Fruit fly (Drosophila melanogaster) whole organism, embryonic: ENCODE measurements around the gene Snx3.

Source experiments
- BtbVII ChIP-seq: fragments of 200-800 bp; sonication (Bioruptor generic); optimal IDR thresholded peaks from 3 replicates; lab custom pipeline; 2017; ENCODE audit warnings: missing biosample characterization, mild to moderate bottlenecking, missing genetic modification characterization
- CG10147 ChIP-seq: fragments of 200-800 bp; sonication (Bioruptor generic); optimal IDR thresholded peaks from 2 replicates; lab custom pipeline; 2019; ENCODE audit warnings: missing biosample characterization, mild to moderate bottlenecking, missing genetic modification characterization, moderate library complexity
- CG10654 ChIP-seq: fragments of 200-800 bp; sonication (Bioruptor generic); optimal IDR thresholded peaks from 2 replicates; lab custom pipeline; 2016; ENCODE audit warnings: missing biosample characterization, missing genetic modification characterization
- CG10959 ChIP-seq: fragments of 200-800 bp; sonication (Bioruptor generic); IDR thresholded peaks from 2 replicates; pipeline ENCODE4 v1.3.6; 2022; ENCODE audit warnings: missing biosample characterization, missing genetic modification characterization
- CG10979 ChIP-seq: fragments of 200-800 bp; sonication (Bioruptor generic); optimal IDR thresholded peaks from 2 replicates; lab custom pipeline; 2018; ENCODE audit warnings: missing biosample characterization, mild to moderate bottlenecking, missing genetic modification characterization, moderate library complexity
- CG11085 ChIP-seq: fragments of 200-800 bp; sonication (Bioruptor generic); IDR thresholded peaks from 2 replicates; pipeline ENCODE4 v1.3.6; 2022; ENCODE audit warnings: missing biosample characterization, missing genetic modification characterization
- CG12391 ChIP-seq: fragments of 200-800 bp; sonication (Bioruptor generic); optimal IDR thresholded peaks from 3 replicates; lab custom pipeline; 2018; ENCODE audit warnings: missing biosample characterization, mild to moderate bottlenecking, missing genetic modification characterization, moderate library complexity
- CG12659 ChIP-seq: fragments of 200-800 bp; sonication (Bioruptor generic); optimal IDR thresholded peaks from 3 replicates; lab custom pipeline; 2017; ENCODE audit warnings: mild to moderate bottlenecking, missing biosample characterization, missing genetic modification reagents, missing genetic modification characterization
- CG12744 ChIP-seq: fragments of 200-800 bp; sonication (Bioruptor generic); optimal IDR thresholded peaks from 2 replicates; lab custom pipeline; 2016; ENCODE audit warnings: missing biosample characterization, missing genetic modification characterization
- CG12769 ChIP-seq: fragments of 200-800 bp; sonication (Bioruptor generic); optimal IDR thresholded peaks from 2 replicates; lab custom pipeline; 2019; ENCODE audit warnings: missing biosample characterization, mild to moderate bottlenecking, missing genetic modification characterization, moderate library complexity
- CG13287 ChIP-seq: fragments of 200-800 bp; sonication (Bioruptor generic); IDR thresholded peaks from 2 replicates; pipeline ENCODE4 v1.3.6; 2022; ENCODE audit warnings: missing biosample characterization, missing genetic modification characterization; ENCODE audit not compliant: partially characterized antibody
- CG13775 ChIP-seq: fragments of 200-800 bp; sonication (Bioruptor generic); optimal IDR thresholded peaks from 3 replicates; lab custom pipeline; 2017; ENCODE audit warnings: missing biosample characterization, mild to moderate bottlenecking, missing genetic modification characterization
- CG14014 ChIP-seq: fragments of 200-800 bp; sonication (Bioruptor generic); IDR thresholded peaks from 2 replicates; pipeline ENCODE4 v1.3.6; 2022; ENCODE audit warnings: missing biosample characterization, missing genetic modification characterization
- CG16779 ChIP-seq: fragments of 200-800 bp; sonication (Bioruptor generic); IDR thresholded peaks from 2 replicates; pipeline ENCODE4 v1.3.6; 2022; ENCODE audit warnings: missing biosample characterization, missing genetic modification characterization
- CG16813 ChIP-seq: fragments of 200-800 bp; sonication (Bioruptor generic); IDR thresholded peaks from 3 replicates; pipeline ENCODE4 v1.3.6; 2022; ENCODE audit warnings: missing biosample characterization, missing genetic modification characterization; ENCODE audit not compliant: partially characterized antibody
- CG1792 ChIP-seq: fragments of 200-800 bp; sonication (Bioruptor generic); optimal IDR thresholded peaks from 2 replicates; lab custom pipeline; 2016; ENCODE audit warnings: missing biosample characterization, missing genetic modification characterization
- CG18476 ChIP-seq: fragments of 200-800 bp; sonication (Bioruptor generic); optimal IDR thresholded peaks from 2 replicates; lab custom pipeline; 2016; ENCODE audit warnings: missing biosample characterization, mild to moderate bottlenecking, missing genetic modification characterization
- CG2129 ChIP-seq: fragments of 200-800 bp; sonication (Bioruptor generic); IDR thresholded peaks from 2 replicates; pipeline ENCODE4 v1.3.6; 2022; ENCODE audit warnings: missing biosample characterization, missing genetic modification characterization; ENCODE audit not compliant: partially characterized antibody
- CG30403 ChIP-seq: fragments of 200-800 bp; sonication (Bioruptor generic); optimal IDR thresholded peaks from 3 replicates; lab custom pipeline; 2016; ENCODE audit warnings: missing biosample characterization, missing genetic modification characterization
- CG3281 ChIP-seq: fragments of 200-800 bp; sonication (Bioruptor generic); optimal IDR thresholded peaks from 3 replicates; lab custom pipeline; 2017; ENCODE audit warnings: missing biosample characterization, mild to moderate bottlenecking, missing genetic modification characterization
- CG33557 ChIP-seq: fragments of 200-800 bp; sonication (Bioruptor generic); optimal IDR thresholded peaks from 2 replicates; lab custom pipeline; 2019; ENCODE audit warnings: missing biosample characterization, mild to moderate bottlenecking, missing genetic modification characterization, moderate library complexity
- CG34224 ChIP-seq: fragments of 200-800 bp; sonication (Bioruptor generic); IDR thresholded peaks from 3 replicates; pipeline ENCODE4 v1.3.6; 2022; ENCODE audit warnings: missing biosample characterization, missing genetic modification characterization; ENCODE audit not compliant: partially characterized antibody
- CG4730 ChIP-seq: fragments of 200-800 bp; sonication (Bioruptor generic); IDR thresholded peaks from 2 replicates; pipeline ENCODE4 v1.3.6; 2022; ENCODE audit warnings: missing biosample characterization, missing genetic modification characterization
- CG6175 ChIP-seq: fragments of 200-800 bp; sonication (Bioruptor generic); IDR thresholded peaks from 3 replicates; pipeline ENCODE4 v1.3.6; 2022; ENCODE audit warnings: missing biosample characterization, missing genetic modification characterization
- CG6689 ChIP-seq: fragments of 200-800 bp; sonication (Bioruptor generic); IDR thresholded peaks from 2 replicates; pipeline ENCODE4 v1.3.6; 2022; ENCODE audit warnings: missing biosample characterization, missing genetic modification characterization
- CG8478 ChIP-seq: fragments of >200 bp; optimal IDR thresholded peaks from 2 replicates; lab custom pipeline; 2018
- CG9932 ChIP-seq: fragments of 200-800 bp; sonication (Bioruptor generic); IDR thresholded peaks from 2 replicates; pipeline ENCODE4 v1.3.6; 2022; ENCODE audit warnings: missing biosample characterization, missing genetic modification characterization
- CTCF ChIP-seq: fragments of 200-800 bp; sonication (Bioruptor generic); optimal IDR thresholded peaks from 2 replicates; lab custom pipeline; 2017; ENCODE audit warnings: missing biosample characterization, mild to moderate bottlenecking, missing genetic modification characterization, moderate library complexity
- Dbx ChIP-seq: fragments of 200-800 bp; sonication (Bioruptor generic); IDR thresholded peaks from 3 replicates; pipeline ENCODE4 v1.3.6; 2022; ENCODE audit warnings: missing biosample characterization, missing genetic modification characterization
- E2f2 ChIP-seq: fragments of 200-800 bp; sonication (Bioruptor generic); IDR thresholded peaks from 2 replicates; pipeline ENCODE4 v1.3.6; 2022; ENCODE audit warnings: missing biosample characterization, missing genetic modification characterization
- Fer3 ChIP-seq: fragments of 200-800 bp; sonication (Bioruptor generic); optimal IDR thresholded peaks from 2 replicates; lab custom pipeline; 2018; ENCODE audit warnings: missing biosample characterization, mild to moderate bottlenecking, missing genetic modification characterization, moderate library complexity
- HLH3B ChIP-seq: fragments of 200-800 bp; sonication (Bioruptor generic); IDR thresholded peaks from 2 replicates; pipeline ENCODE4 v1.3.6; 2022; ENCODE audit warnings: missing biosample characterization, missing genetic modification characterization
- HLH4C ChIP-seq: fragments of 200-800 bp; sonication (Bioruptor generic); IDR thresholded peaks from 3 replicates; pipeline ENCODE4 v1.3.6; 2022; ENCODE audit warnings: missing biosample characterization, missing genetic modification characterization; ENCODE audit not compliant: partially characterized antibody
- Hr3 ChIP-seq: fragments of 200-800 bp; sonication (Bioruptor generic); optimal IDR thresholded peaks from 3 replicates; lab custom pipeline; 2016; ENCODE audit warnings: missing biosample characterization, missing genetic modification characterization
- MBD-R2 ChIP-seq: fragments of 200-800 bp; sonication (Bioruptor generic); IDR thresholded peaks from 2 replicates; pipeline ENCODE4 v1.3.6; 2022; ENCODE audit warnings: missing biosample characterization, missing genetic modification characterization
- Sox100B ChIP-seq: fragments of 200-800 bp; sonication (Bioruptor generic); optimal IDR thresholded peaks from 3 replicates; lab custom pipeline; 2018; ENCODE audit warnings: missing biosample characterization, mild to moderate bottlenecking, missing genetic modification characterization
- cato ChIP-seq: fragments of 200-800 bp; sonication (Bioruptor generic); optimal IDR thresholded peaks from 2 replicates; lab custom pipeline; 2016; ENCODE audit warnings: missing biosample characterization, missing genetic modification characterization, borderline replicate concordance
- dm ChIP-seq: fragments of 200-800 bp; sonication (Bioruptor generic); optimal IDR thresholded peaks from 3 replicates; lab custom pipeline; 2016; ENCODE audit warnings: missing biosample characterization, missing genetic modification characterization
- hbn ChIP-seq: fragments of 200-800 bp; sonication (Bioruptor generic); IDR thresholded peaks from 2 replicates; pipeline ENCODE4 v1.3.6; 2022; ENCODE audit warnings: missing biosample characterization, missing genetic modification characterization; ENCODE audit not compliant: partially characterized antibody
- insv ChIP-seq, 2 experiments: fragments of 200-800 bp; sonication (Bioruptor generic); optimal IDR thresholded peaks; 3 replicates each; lab custom pipeline; 2016 to 2018; ENCODE audit warnings: missing biosample characterization in 2 of 2, missing genetic modification characterization in 2 of 2
- lilli ChIP-seq: fragments of 200-800 bp; sonication (Bioruptor generic); optimal IDR thresholded peaks from 3 replicates; lab custom pipeline; 2016; ENCODE audit warnings: missing biosample characterization, missing genetic modification characterization
- lov ChIP-seq, 2 experiments: fragments of 200-800 bp in 1 of 2; fragments of >200 bp in 1 of 2; sonication (Bioruptor generic) in 1 of 2; IDR thresholded peaks in 1 of 2; optimal IDR thresholded peaks in 1 of 2; 2 replicates in 1 of 2; 3 replicates in 1 of 2; pipeline versions ENCODE4 v1.3.6 to Lab custom; 2017 to 2022; ENCODE audit warnings: missing biosample characterization in 1 of 2, missing genetic modification characterization in 1 of 2
- row ChIP-seq: fragments of 200-800 bp; sonication (Bioruptor generic); IDR thresholded peaks from 3 replicates; pipeline ENCODE4 v1.3.6; 2022; ENCODE audit warnings: missing biosample characterization, missing genetic modification characterization
- sim ChIP-seq: fragments of 200-800 bp; sonication (Bioruptor generic); IDR thresholded peaks from 2 replicates; pipeline ENCODE4 v1.3.6; 2022; ENCODE audit warnings: missing biosample characterization, missing genetic modification characterization
- slbo ChIP-seq: fragments of 200-800 bp; sonication (Bioruptor generic); IDR thresholded peaks from 2 replicates; pipeline ENCODE4 v1.3.6; 2022; ENCODE audit warnings: missing biosample characterization, missing genetic modification characterization
- so ChIP-seq: fragments of 200-800 bp; sonication (Bioruptor generic); IDR thresholded peaks from 3 replicates; pipeline ENCODE4 v1.3.6; 2022; ENCODE audit warnings: missing biosample characterization, missing genetic modification characterization
- sob ChIP-seq: fragments of 200-800 bp; sonication (Bioruptor generic); IDR thresholded peaks from 2 replicates; pipeline ENCODE4 v1.3.6; 2022; ENCODE audit warnings: missing biosample characterization, missing genetic modification characterization
- twi ChIP-seq: fragments of 200-800 bp; optimal IDR thresholded peaks from 2 replicates; lab custom pipeline; 2019; ENCODE audit warnings: missing biosample characterization, mild to moderate bottlenecking, missing genetic modification characterization, moderate library complexity
- vnd ChIP-seq: fragments of 200-800 bp; sonication (Bioruptor generic); IDR thresholded peaks from 3 replicates; pipeline ENCODE4 v1.3.6; 2022; ENCODE audit warnings: missing biosample characterization, missing genetic modification characterization; ENCODE audit not compliant: partially characterized antibody
- zen ChIP-seq: fragments of 200-800 bp; sonication (Bioruptor generic); optimal IDR thresholded peaks from 3 replicates; lab custom pipeline; 2018; ENCODE audit warnings: missing biosample characterization, mild to moderate bottlenecking, missing genetic modification characterization, moderate library complexity
- zfh2 ChIP-seq: fragments of 200-800 bp; sonication (Bioruptor generic); optimal IDR thresholded peaks from 2 replicates; lab custom pipeline; 2016; ENCODE audit warnings: missing biosample characterization, missing genetic modification characterization

The Snx3 gene

DNA sequence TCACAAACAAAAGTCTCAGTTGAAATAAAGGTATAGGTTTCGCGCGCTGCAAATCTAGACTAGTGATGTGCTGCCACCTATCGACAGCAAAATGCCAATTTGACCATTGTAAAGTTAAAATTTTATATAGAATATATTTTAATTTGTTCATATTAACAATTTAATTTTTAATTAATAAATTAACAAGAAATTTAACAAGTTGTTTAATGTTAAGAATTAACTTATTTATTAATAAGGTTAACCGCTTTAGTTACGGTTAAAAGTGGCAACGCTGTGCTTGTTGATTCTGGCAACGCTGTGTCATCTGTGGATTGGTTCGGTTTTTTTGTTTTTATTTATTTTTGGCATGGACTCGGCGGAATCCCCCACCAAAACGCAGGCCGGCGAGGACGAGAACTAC lies 2.5 kb downstream of the Snx3 start, which contains the start of gene Not10 (continued):
- TF ChIP-seq CG30403 (GFP tag; lab: Kevin White, UChicago) (peak; percentile 48), HLH3B (peak; percentile 35; the same call in 1 of the 2 replicates), Hr3 (GFP tag; lab: Kevin White, UChicago) (peak; percentile 59), CG13287 (GFP tag; lab: Robert Waterston, UW) (peak; percentile 88), row (GFP tag; lab: Robert Waterston, UW) (peak; percentile 79), CG2129 (GFP tag; lab: Robert Waterston, UW) (peak; percentile 52; the same call in 1 of the 2 replicates), vnd (GFP tag; lab: Robert Waterston, UW) (peak; percentile 63; the same call in 2 of the 3 replicates), CG16779 (GFP tag; lab: Robert Waterston, UW) (no peak), CG12744 (GFP tag; lab: Kevin White, UChicago) (no peak), slbo (GFP tag; lab: Robert Waterston, UW) (peak; percentile 68), E2f2 (peak; percentile 91), HLH4C (GFP tag; lab: Robert Waterston, UW) (peak; percentile 69; the same call in 2 of the 3 replicates), dm (GFP tag; lab: Kevin White, UChicago) (no peak), CG34224 (GFP tag; lab: Robert Waterston, UW) (peak; percentile 77), CG12391 (tag; lab: Kevin White, UChicago) (peak; percentile 77), zfh2 (GFP tag; lab: Kevin White, UChicago) (peak; percentile 18), MBD-R2 (GFP tag; lab: Robert Waterston, UW) (peak; percentile 68), CTCF (GFP tag; lab: Kevin White, UChicago) (peak; percentile 85), CG10959 (GFP tag; lab: Robert Waterston, UW) (no peak), CG1792 (GFP tag; lab: Kevin White, UChicago) (no peak), CG6689 (GFP tag; lab: Robert Waterston, UW) (peak; percentile 43), Dbx (GFP tag; lab: Robert Waterston, UW) (peak; percentile 40; the same call in 1 of the 3 replicates), CG6175 (GFP tag; lab: Robert Waterston, UW) (no peak), hbn (GFP tag; lab: Robert Waterston, UW) (peak; percentile 58), CG13775 (GFP tag; lab: Kevin White, UChicago) (peak; percentile 50), sob (GFP tag; lab: Robert Waterston, UW) (0 out of 2 replicates have a peak, but pooled peaks have one; percentile 43), lov (optimal IDR thresholded peaks at IDR 0.05; lab: Kevin White, UChicago) (no peak), lov (GFP tag; IDR thresholded peaks at IDR 0.05; lab: Robert Waterston, UW) (no peak), CG4730 (GFP tag; lab: Robert Waterston, UW) (no peak), CG10654 (peak; percentile 10), insv (GFP tag; optimal IDR thresholded peaks at IDR 0.05; lab: Kevin White, UChicago) (peak in 1 of 2 experiments; percentile 19), zen (tag; lab: Kevin White, UChicago) (peak; percentile 23), Sox100B (GFP tag; lab: Kevin White, UChicago) (no peak), CG10147 (GFP tag; lab: Kevin White, UChicago) (no peak), sim (GFP tag; lab: Robert Waterston, UW) (no peak), CG10979 (tag; lab: Kevin White, UChicago) (peak; percentile 27), CG11085 (no peak), CG12769 (no peak), CG14014 (GFP tag; lab: Robert Waterston, UW) (0 out of 2 replicates have a peak, but pooled peaks have one; percentile 9), Fer3 (tag; lab: Kevin White, UChicago) (peak; percentile 9), twi (peak; percentile 14), lilli (GFP tag; lab: Kevin White, UChicago) (peak; percentile 36), CG33557 (GFP tag; lab: Kevin White, UChicago) (peak; percentile 10), CG16813 (GFP tag; lab: Robert Waterston, UW) (peak; percentile 64), CG12659 (GFP tag; lab: Kevin White, UChicago) (peak; percentile 76), so (GFP tag; lab: Robert Waterston, UW) (no peak), CG3281 (no peak), BtbVII (GFP tag; lab: Kevin White, UChicago) (no peak), cato (GFP tag; lab: Kevin White, UChicago) (no peak), CG18476 (GFP tag; lab: Kevin White, UChicago) (no peak), CG8478 (no peak), CG9932 (GFP tag; lab: Robert Waterston, UW) (peak; percentile 74)
